Worm (Caenorhabditis elegans): Measurements from ENCODE around the gene T19C9.8.

DNA sequence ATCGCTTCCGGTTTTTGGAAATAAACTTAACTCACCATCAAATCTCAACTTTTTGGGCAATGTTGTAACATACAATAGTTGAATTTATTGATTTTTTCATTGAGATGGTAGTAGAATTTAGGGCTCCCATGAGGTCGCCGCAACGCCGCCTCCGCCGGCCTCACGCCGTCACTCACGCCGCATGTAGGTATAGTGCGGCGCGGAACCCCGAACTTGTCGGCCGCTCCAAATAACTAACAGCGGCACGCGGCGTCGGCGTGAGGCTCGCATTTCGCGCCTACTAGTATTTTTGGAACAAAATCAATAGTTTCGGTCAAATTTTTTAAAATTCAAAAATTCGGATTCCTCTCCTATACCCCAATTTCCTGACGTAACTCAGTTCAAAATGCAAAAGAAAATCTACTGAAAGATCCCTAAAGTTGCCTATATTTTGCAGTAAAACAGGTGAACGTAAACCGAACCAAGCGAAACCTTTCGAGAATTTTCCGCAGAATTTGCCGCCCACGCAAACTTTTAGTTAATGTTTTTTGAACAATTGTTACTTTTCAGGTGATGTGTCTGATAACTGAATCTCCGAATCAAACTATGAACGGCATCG is 12.6 kb downstream of the T19C9.8 start, which contains the start of gene Y61B8A.6:
- TF ChIP-seq W03F9.2 (tag; optimal IDR thresholded peaks at IDR 0.05) (no peak), him-1 (tag; optimal IDR thresholded peaks at IDR 0.05) (no peak), dao-5 (tag; optimal IDR thresholded peaks at IDR 0.05) (no peak)

All from whole organism, L4/young adult.